Fruit fly (Drosophila melanogaster) whole organism, embryonic: Measurements from ENCODE around the gene Polr2I.

Source experiments
- CG12071 ChIP-seq: fragments of 200-800 bp; sonication (Bioruptor generic); optimal IDR thresholded peaks from 3 replicates; lab custom pipeline; 2018; ENCODE audit warnings: missing biosample characterization, mild to moderate bottlenecking, missing genetic modification characterization
- CG12219 ChIP-seq: fragments of 200-800 bp; sonication (Bioruptor generic); optimal IDR thresholded peaks from 3 replicates; lab custom pipeline; 2018; ENCODE audit warnings: missing biosample characterization, mild to moderate bottlenecking, missing genetic modification characterization
- CG12769 ChIP-seq: fragments of 200-800 bp; sonication (Bioruptor generic); optimal IDR thresholded peaks from 2 replicates; lab custom pipeline; 2019; ENCODE audit warnings: missing biosample characterization, mild to moderate bottlenecking, missing genetic modification characterization, moderate library complexity
- CG13424 ChIP-seq: fragments of 200-800 bp; sonication (Bioruptor generic); optimal IDR thresholded peaks from 2 replicates; lab custom pipeline; 2019; ENCODE audit warnings: missing biosample characterization, mild to moderate bottlenecking, missing genetic modification characterization, moderate library complexity
- CG14014 ChIP-seq: fragments of 200-800 bp; sonication (Bioruptor generic); IDR thresholded peaks from 2 replicates; pipeline ENCODE4 v1.3.6; 2022; ENCODE audit warnings: missing biosample characterization, missing genetic modification characterization
- CG15601 ChIP-seq: fragments of 200-800 bp; sonication (Bioruptor generic); optimal IDR thresholded peaks from 3 replicates; lab custom pipeline; 2019; ENCODE audit warnings: missing biosample characterization, mild to moderate bottlenecking, missing genetic modification characterization, moderate library complexity
- CG15696 ChIP-seq: fragments of 200-800 bp; sonication (Bioruptor generic); optimal IDR thresholded peaks from 2 replicates; lab custom pipeline; 2019; ENCODE audit warnings: missing biosample characterization, mild to moderate bottlenecking, missing genetic modification characterization, moderate library complexity
- CG17568 ChIP-seq: fragments of 200-800 bp; sonication (Bioruptor generic); optimal IDR thresholded peaks from 2 replicates; lab custom pipeline; 2018; ENCODE audit warnings: missing biosample characterization, mild to moderate bottlenecking, missing genetic modification characterization, moderate library complexity
- CG18011 ChIP-seq: fragments of 200-800 bp; sonication (Bioruptor generic); optimal IDR thresholded peaks from 2 replicates; lab custom pipeline; 2017; ENCODE audit warnings: missing biosample characterization, missing genetic modification characterization, mild to moderate bottlenecking, moderate library complexity, missing genotype
- CG2678 ChIP-seq: fragments of 200-800 bp; sonication (Bioruptor generic); optimal IDR thresholded peaks from 3 replicates; lab custom pipeline; 2019; ENCODE audit warnings: missing biosample characterization, mild to moderate bottlenecking, missing genetic modification characterization, moderate library complexity
- CG2889 ChIP-seq: fragments of 200-800 bp; sonication (Bioruptor generic); IDR thresholded peaks from 3 replicates; pipeline ENCODE4 v1.3.6; 2022; ENCODE audit warnings: missing biosample characterization, missing genetic modification characterization
- CG33213 ChIP-seq: fragments of 200-800 bp; sonication (Bioruptor generic); optimal IDR thresholded peaks from 3 replicates; lab custom pipeline; 2016; ENCODE audit warnings: missing biosample characterization, missing genetic modification characterization
- CG33557 ChIP-seq: fragments of 200-800 bp; sonication (Bioruptor generic); optimal IDR thresholded peaks from 2 replicates; lab custom pipeline; 2019; ENCODE audit warnings: missing biosample characterization, mild to moderate bottlenecking, missing genetic modification characterization, moderate library complexity
- CG4707 ChIP-seq: fragments of 200-800 bp; sonication (Bioruptor generic); optimal IDR thresholded peaks from 2 replicates; lab custom pipeline; 2018; ENCODE audit warnings: missing biosample characterization, mild to moderate bottlenecking, missing genetic modification characterization, moderate library complexity
- CG5245 ChIP-seq: fragments of 200-800 bp; sonication (Bioruptor generic); optimal IDR thresholded peaks from 3 replicates; lab custom pipeline; 2016; ENCODE audit warnings: missing biosample characterization, missing genetic modification characterization
- CG6813 ChIP-seq: fragments of 200-800 bp; sonication (Bioruptor generic); optimal IDR thresholded peaks from 2 replicates; lab custom pipeline; 2017; ENCODE audit warnings: missing biosample characterization, missing genetic modification characterization, mild to moderate bottlenecking, moderate library complexity, missing genetic modification reagents
- CG7271 ChIP-seq: fragments of 200-800 bp; sonication (Bioruptor generic); optimal IDR thresholded peaks from 2 replicates; lab custom pipeline; 2018; ENCODE audit warnings: missing biosample characterization, mild to moderate bottlenecking, missing genetic modification characterization, moderate library complexity
- CG8290 ChIP-seq, 3 experiments: fragments of 200-800 bp; sonication (Bioruptor generic); optimal IDR thresholded peaks; 2 replicates each; lab custom pipeline; 2016 to 2019; ENCODE audit warnings: missing biosample characterization in 3 of 3, missing genetic modification characterization in 3 of 3, mild to moderate bottlenecking in 2 of 3, moderate library complexity in 1 of 3
- CG8478 ChIP-seq: fragments of >200 bp; optimal IDR thresholded peaks from 2 replicates; lab custom pipeline; 2018
- CrebB ChIP-seq: fragments of 200-800 bp; sonication (Bioruptor generic); optimal IDR thresholded peaks from 3 replicates; lab custom pipeline; 2018; ENCODE audit warnings: missing biosample characterization, mild to moderate bottlenecking, missing genetic modification characterization
- D19A ChIP-seq: fragments of 200-800 bp; optimal IDR thresholded peaks from 3 replicates; lab custom pipeline; 2019; ENCODE audit warnings: missing biosample characterization, mild to moderate bottlenecking, missing genetic modification characterization, moderate library complexity
- Fer2 ChIP-seq: fragments of 200-800 bp; sonication (Bioruptor generic); optimal IDR thresholded peaks from 2 replicates; lab custom pipeline; 2018; ENCODE audit warnings: missing biosample characterization, mild to moderate bottlenecking, missing genetic modification characterization, moderate library complexity
- HHEX ChIP-seq: fragments of 200-800 bp; sonication (Bioruptor generic); optimal IDR thresholded peaks from 3 replicates; lab custom pipeline; 2017; ENCODE audit warnings: missing biosample characterization, mild to moderate bottlenecking, missing genetic modification characterization, missing genetic modification reagents
- HmgZ ChIP-seq: fragments of 200-800 bp; sonication (Bioruptor generic); optimal IDR thresholded peaks from 2 replicates; lab custom pipeline; 2018; ENCODE audit warnings: missing biosample characterization, mild to moderate bottlenecking, missing genetic modification characterization
- Med ChIP-seq: fragments of 200-800 bp; sonication (Bioruptor generic); peaks from one replicate; lab custom pipeline; 2016; ENCODE audit warnings: missing biosample characterization, missing genetic modification characterization, mild to moderate bottlenecking, inconsistent platforms, moderate library complexity
- PHDP ChIP-seq: fragments of 200-800 bp; sonication (Bioruptor generic); optimal IDR thresholded peaks from 3 replicates; lab custom pipeline; 2018; ENCODE audit warnings: missing biosample characterization, mild to moderate bottlenecking, missing genetic modification characterization, moderate library complexity
- Ravus ChIP-seq: fragments of 200-800 bp; sonication (Bioruptor generic); IDR thresholded peaks from 2 replicates; pipeline ENCODE4 v1.3.6; 2022; ENCODE audit warnings: missing biosample characterization, missing genetic modification characterization
- Sox100B ChIP-seq: fragments of 200-800 bp; sonication (Bioruptor generic); optimal IDR thresholded peaks from 3 replicates; lab custom pipeline; 2018; ENCODE audit warnings: missing biosample characterization, mild to moderate bottlenecking, missing genetic modification characterization
- Spps ChIP-seq: fragments of 200-800 bp; sonication (Bioruptor generic); optimal IDR thresholded peaks from 2 replicates; lab custom pipeline; 2018; ENCODE audit warnings: missing biosample characterization, mild to moderate bottlenecking, missing genetic modification characterization
- Sry-β ChIP-seq: fragments of 200-800 bp; sonication (Bioruptor generic); optimal IDR thresholded peaks from 2 replicates; lab custom pipeline; 2018; ENCODE audit warnings: missing biosample characterization, mild to moderate bottlenecking, missing genetic modification characterization, moderate library complexity
- Usf ChIP-seq: fragments of 200-800 bp; sonication (Bioruptor generic); optimal IDR thresholded peaks from 2 replicates; lab custom pipeline; 2017; ENCODE audit warnings: missing genotype, missing biosample characterization, missing genetic modification characterization
- az2 ChIP-seq: fragments of 200-800 bp; sonication (Bioruptor generic); optimal IDR thresholded peaks from 3 replicates; lab custom pipeline; 2016; ENCODE audit warnings: missing biosample characterization, missing genetic modification characterization
- bowl ChIP-seq: fragments of 200-800 bp; sonication (Bioruptor generic); IDR thresholded peaks from 2 replicates; pipeline ENCODE4 v1.3.6; 2022; ENCODE audit warnings: missing biosample characterization, missing genetic modification characterization
- bsh ChIP-seq, 2 experiments: fragments of 200-800 bp; sonication (Bioruptor generic); optimal IDR thresholded peaks; 2 replicates each; lab custom pipeline; 2017 to 2018; ENCODE audit warnings: mild to moderate bottlenecking in 2 of 2, missing biosample characterization in 2 of 2, missing genetic modification characterization in 2 of 2, moderate library complexity in 1 of 2
- cwo ChIP-seq: fragments of 200-800 bp; sonication (Bioruptor generic); optimal IDR thresholded peaks from 3 replicates; lab custom pipeline; 2017; ENCODE audit warnings: missing biosample characterization, missing genetic modification characterization, mild to moderate bottlenecking, moderate library complexity, missing genetic modification reagents
- dmrt11E ChIP-seq: fragments of 200-800 bp; sonication (Bioruptor generic); optimal IDR thresholded peaks from 3 replicates; lab custom pipeline; 2018; ENCODE audit warnings: missing biosample characterization, mild to moderate bottlenecking, missing genetic modification characterization, moderate library complexity
- exex ChIP-seq: fragments of 200-800 bp; sonication (Bioruptor generic); optimal IDR thresholded peaks from 4 replicates; lab custom pipeline; 2018; ENCODE audit warnings: missing biosample characterization, mild to moderate bottlenecking, missing genetic modification characterization, moderate library complexity
- fd64A ChIP-seq: fragments of 200-800 bp; sonication (Bioruptor generic); optimal IDR thresholded peaks from 3 replicates; lab custom pipeline; 2018; ENCODE audit warnings: missing biosample characterization, mild to moderate bottlenecking, missing genetic modification characterization
- fu2 ChIP-seq: fragments of 200-800 bp; sonication (Bioruptor generic); optimal IDR thresholded peaks from 2 replicates; lab custom pipeline; 2016; ENCODE audit warnings: missing biosample characterization, missing genetic modification characterization
- grn ChIP-seq: fragments of 200-800 bp; sonication (Bioruptor generic); optimal IDR thresholded peaks from 3 replicates; lab custom pipeline; 2017; ENCODE audit warnings: missing biosample characterization, missing genetic modification characterization
- kni ChIP-seq: fragments of 200-800 bp; sonication (Bioruptor generic); optimal IDR thresholded peaks from 3 replicates; lab custom pipeline; 2017; ENCODE audit warnings: mild to moderate bottlenecking, missing biosample characterization, missing genetic modification reagents, missing genetic modification characterization
- mam ChIP-seq: fragments of 200-800 bp; sonication (Bioruptor generic); optimal IDR thresholded peaks from 3 replicates; lab custom pipeline; 2016; ENCODE audit warnings: missing biosample characterization, missing genetic modification characterization
- pan ChIP-seq, 4 experiments: fragments of >200 bp in 3 of 4; fragments of 200-800 bp in 1 of 4; sonication (Bioruptor generic) in 1 of 4; optimal IDR thresholded peaks in 3 of 4; IDR thresholded peaks in 1 of 4; 2 replicates each; pipeline versions ENCODE4 v1.3.6 to Lab custom; 2017 to 2022; ENCODE audit warnings: missing biosample characterization in 2 of 4, missing genetic modification characterization in 2 of 4, mixed read lengths in 1 of 4
- pros ChIP-seq: fragments of 200-800 bp; sonication (Bioruptor generic); optimal IDR thresholded peaks from 3 replicates; lab custom pipeline; 2019; ENCODE audit warnings: missing biosample characterization, mild to moderate bottlenecking, missing genetic modification characterization, moderate library complexity
- psq ChIP-seq: fragments of 200-800 bp; sonication (Bioruptor generic); optimal IDR thresholded peaks from 2 replicates; lab custom pipeline; 2017; ENCODE audit warnings: missing biosample characterization, missing genetic modification characterization
- ro ChIP-seq: fragments of 200-800 bp; sonication (Bioruptor generic); IDR thresholded peaks from 2 replicates; pipeline ENCODE4 v1.3.6; 2022; ENCODE audit warnings: missing biosample characterization, missing genetic modification characterization
- run ChIP-seq: fragments of 200-800 bp; sonication (Bioruptor generic); optimal IDR thresholded peaks from 3 replicates; lab custom pipeline; 2018; ENCODE audit warnings: missing biosample characterization, mild to moderate bottlenecking, missing genetic modification characterization
- scrt ChIP-seq: fragments of 200-800 bp; sonication (Bioruptor generic); optimal IDR thresholded peaks from 2 replicates; lab custom pipeline; 2018; ENCODE audit warnings: missing biosample characterization, mild to moderate bottlenecking, missing genetic modification characterization, moderate library complexity
- sisA ChIP-seq: fragments of 200-800 bp; sonication (Bioruptor generic); IDR thresholded peaks from 2 replicates; pipeline ENCODE4 v1.3.6; 2022; ENCODE audit warnings: missing biosample characterization, missing genetic modification characterization

The Polr2I gene

dm6 chr3R:14299891-14300290 lies 9.0 kb upstream of the Polr2I start (continued):
- TF ChIP-seq pan (optimal IDR thresholded peaks at IDR 0.05; lab: Kevin White, UChicago) (no peak), pan (GFP tag; optimal IDR thresholded peaks at IDR 0.05 in 1 of 2, IDR thresholded peaks at IDR 0.05 in 1 of 2) (no peak), Med (GFP tag; lab: Kevin White, UChicago) (peak; percentile 81), sisA (GFP tag; lab: Robert Waterston, UW) (no peak), CG33213 (no peak), bsh (GFP tag; optimal IDR thresholded peaks at IDR 0.05; lab: Kevin White, UChicago) (peak in 1 of 2 experiments; percentile 43), CG2889 (GFP tag; lab: Robert Waterston, UW) (0 out of 3 replicates have a peak, but pooled peaks have one; percentile 9), CG4707 (GFP tag; lab: Kevin White, UChicago) (peak; percentile 37), Sox100B (peak; percentile 65), fd64A (peak; percentile 82), dmrt11E (tag; lab: Kevin White, UChicago) (peak; percentile 26), CrebB (tag; lab: Kevin White, UChicago) (peak; percentile 16), CG8290 (GFP tag; optimal IDR thresholded peaks at IDR 0.05; lab: Kevin White, UChicago) (no peak), CG8290 (tag; optimal IDR thresholded peaks at IDR 0.05; lab: Kevin White, UChicago) (peak in 1 of 2 experiments; percentile 16), az2 (GFP tag; lab: Kevin White, UChicago) (no peak), cwo (GFP tag; lab: Kevin White, UChicago) (no peak), CG15696 (peak; percentile 37), Usf (GFP tag; lab: Kevin White, UChicago) (no peak), exex (peak; percentile 0), bowl (GFP tag; lab: Robert Waterston, UW) (no peak), CG5245 (GFP tag; lab: Kevin White, UChicago) (no peak), CG8478 (lab: Kevin White, UChicago) (no peak), CG15601 (tag; lab: Kevin White, UChicago) (peak; percentile 43), ro (GFP tag; lab: Robert Waterston, UW) (no peak), grn (GFP tag; lab: Kevin White, UChicago) (peak; percentile 10), kni (GFP tag; lab: Kevin White, UChicago) (peak; percentile 87), pros (GFP tag; lab: Kevin White, UChicago) (peak; percentile 85), Sry-β (peak; percentile 3), CG14014 (GFP tag; lab: Robert Waterston, UW) (0 out of 2 replicates have a peak, but pooled peaks have one; percentile 17), HmgZ (tag; lab: Kevin White, UChicago) (peak; percentile 11), scrt (GFP tag; lab: Kevin White, UChicago) (peak; percentile 22), CG6813 (peak; percentile 76), psq (GFP tag; lab: Kevin White, UChicago) (no peak), CG17568 (GFP tag; lab: Kevin White, UChicago) (no peak), CG33557 (GFP tag; lab: Kevin White, UChicago) (peak; percentile 21), CG13424 (tag; lab: Kevin White, UChicago) (peak; percentile 36), PHDP (tag; lab: Kevin White, UChicago) (peak; percentile 46), D19A (peak; percentile 16), CG12769 (tag; lab: Kevin White, UChicago) (no peak), run (tag; lab: Kevin White, UChicago) (no peak), CG12219 (GFP tag; lab: Kevin White, UChicago) (peak; percentile 37), Ravus (GFP tag; lab: Robert Waterston, UW) (no peak), CG2678 (tag; lab: Kevin White, UChicago) (peak; percentile 67), CG12071 (GFP tag; lab: Kevin White, UChicago) (peak; percentile 80), Fer2 (tag; lab: Kevin White, UChicago) (no peak), CG7271 (no peak), mam (GFP tag; lab: Kevin White, UChicago) (no peak), HHEX (GFP tag; lab: Kevin White, UChicago) (peak; percentile 52), Spps (tag; lab: Kevin White, UChicago) (peak; percentile 31), fu2 (GFP tag; lab: Kevin White, UChicago) (no peak), CG18011 (GFP tag; lab: Kevin White, UChicago) (no peak)
